Worm (Caenorhabditis elegans): ENCODE data around the gene F49H12.7.

DNA sequence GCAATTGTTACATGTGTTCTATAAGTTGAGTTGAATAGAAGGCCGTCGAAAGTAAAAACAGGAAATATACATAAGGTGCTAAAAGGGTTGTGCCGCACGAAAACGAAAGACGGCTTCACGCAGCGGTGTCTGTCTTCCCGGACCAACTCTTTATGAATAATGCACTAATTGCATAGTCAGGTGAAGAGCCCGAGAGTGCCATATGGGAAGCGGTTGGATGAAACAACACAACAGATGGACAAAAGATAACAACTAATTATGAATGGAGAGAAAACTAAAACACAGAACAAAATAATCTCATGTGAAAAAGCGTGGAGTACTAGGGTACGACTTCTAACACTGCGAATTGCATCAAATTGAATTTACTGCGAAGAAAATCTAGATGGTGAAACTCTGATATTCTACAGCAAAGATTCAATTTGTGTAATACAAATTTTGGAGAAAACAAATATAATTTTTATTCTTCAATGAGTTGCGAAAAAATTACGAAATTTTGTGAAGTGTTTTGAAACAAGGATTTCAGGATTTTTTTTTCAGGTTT is 15.9 kb upstream of the F49H12.7 start:
- TF ChIP-seq fos-1 (tag; optimal IDR thresholded peaks at IDR 0.05) (no peak), pqm-1 (tag; optimal IDR thresholded peaks at IDR 0.05) (no peak)
